Worm (Caenorhabditis elegans): Measurements from ENCODE around the gene octr-1.

octr-1 gene

DNA sequence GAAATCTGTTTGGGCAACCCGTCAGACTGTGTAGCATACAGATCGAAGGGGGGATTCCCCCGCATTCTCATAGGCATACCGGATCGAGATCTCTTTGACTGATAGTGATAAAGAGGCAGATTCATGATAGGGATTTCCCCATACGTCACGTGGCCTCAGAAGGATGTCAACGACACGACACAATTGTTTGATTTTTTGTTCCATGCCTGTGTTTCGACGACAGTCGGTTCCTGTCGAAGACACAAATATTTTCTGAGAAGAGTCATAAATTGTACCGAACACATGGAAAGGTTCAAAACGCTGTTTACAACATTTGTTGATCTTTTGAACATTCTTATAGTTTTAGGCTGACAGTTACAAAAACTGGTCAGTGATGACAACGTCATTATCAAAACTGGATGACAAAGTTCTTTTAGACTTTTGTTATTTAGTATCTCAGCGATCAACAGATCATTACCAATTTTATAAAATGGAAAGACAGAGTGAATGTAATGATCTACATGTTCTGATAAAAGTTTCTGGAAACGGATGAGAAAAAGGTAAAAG lies 17.4 kb upstream of the octr-1 start (continued):
- peak; percentile 85 for TF ChIP-seq nhr-21 (tag; optimal IDR thresholded peaks at IDR 0.05)
- peak; percentile 90 for TF ChIP-seq sma-9 (GFP tag; optimal IDR thresholded peaks at IDR 0.05)
- TF ChIP-seq sma-9 (tag; optimal IDR thresholded peaks at IDR 0.05) = no peak
- TF ChIP-seq nhr-77 (tag; optimal IDR thresholded peaks at IDR 0.05) = no peak
- no peak for TF ChIP-seq nhr-11 (tag; optimal IDR thresholded peaks at IDR 0.05)
- TF ChIP-seq lin-39 (tag; optimal IDR thresholded peaks at IDR 0.05) = no peak

- TF ChIP-seq nhr-6 (tag; optimal IDR thresholded peaks at IDR 0.05) = no peak
- TF ChIP-seq aly-2 (tag; optimal IDR thresholded peaks at IDR 0.05) = no peak
- no peak for TF ChIP-seq lin-13 (GFP tag; optimal IDR thresholded peaks at IDR 0.05)
- TF ChIP-seq gmeb-1 (tag; optimal IDR thresholded peaks at IDR 0.05) = no peak
- TF ChIP-seq crh-2 (tag; optimal IDR thresholded peaks at IDR 0.05) = no peak
- no peak for TF ChIP-seq mab-5 (tag; optimal IDR thresholded peaks at IDR 0.05)
- no peak for TF ChIP-seq mdl-1 (tag; optimal IDR thresholded peaks at IDR 0.05)
- TF ChIP-seq nhr-77 (tag; optimal IDR thresholded peaks at IDR 0.05) = no peak
- TF ChIP-seq unc-62 (GFP tag; optimal IDR thresholded peaks at IDR 0.05) = no peak
- TF ChIP-seq lin-11 (tag; optimal IDR thresholded peaks at IDR 0.05) = no peak
- no peak for TF ChIP-seq nhr-237 (tag; optimal IDR thresholded peaks at IDR 0.05)
These were observed 10.7 kb upstream of the octr-1 start for ce11 chrX:5621793-5622192.

ce11 chrX:5616000-5616399 lies 4.9 kb upstream of the octr-1 start:
- TF ChIP-seq lin-39 (tag; optimal IDR thresholded peaks at IDR 0.05) (no peak), nhr-25 (tag; optimal IDR thresholded peaks at IDR 0.05) (no peak), blmp-1 (tag; optimal IDR thresholded peaks at IDR 0.05; ENCODE audit: insufficient read depth) (no peak), mab-5 (tag; optimal IDR thresholded peaks at IDR 0.05) (no peak), lsy-2 (tag; optimal IDR thresholded peaks at IDR 0.05) (no peak), mbf-1 (tag; optimal IDR thresholded peaks at IDR 0.05) (no peak), alr-1 (tag; optimal IDR thresholded peaks at IDR 0.05) (no peak), snpc-4 (tag; optimal IDR thresholded peaks at IDR 0.05) (no peak), egl-27 (tag; optimal IDR thresholded peaks at IDR 0.05) (no peak), zag-1 (tag; optimal IDR thresholded peaks at IDR 0.05) (no peak), elt-1 (tag; optimal IDR thresholded peaks at IDR 0.05) (no peak)

DNA sequence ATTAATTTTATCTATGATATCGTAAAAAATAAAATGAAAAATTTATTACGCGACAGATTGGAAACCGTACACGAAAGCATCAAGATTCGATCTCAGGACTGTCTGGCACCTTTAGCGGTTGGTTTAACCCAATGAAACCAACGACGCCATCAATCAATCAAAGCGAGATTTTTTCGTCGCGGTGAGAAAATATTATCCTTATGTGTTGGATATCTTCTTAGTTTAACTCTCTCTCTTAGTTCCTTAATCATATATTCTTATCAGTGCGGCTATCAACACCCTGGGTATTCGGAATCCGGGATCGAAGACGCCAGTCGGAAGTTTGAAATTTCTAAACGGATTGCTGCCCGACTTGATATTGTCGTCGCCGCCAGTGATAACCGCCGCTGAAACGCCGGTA lies 6.0 kb downstream of the octr-1 start:
- TF ChIP-seq C34F6.9 (tag; optimal IDR thresholded peaks at IDR 0.05) (no peak), zag-1 (tag; optimal IDR thresholded peaks at IDR 0.05) (no peak), nhr-21 (tag; optimal IDR thresholded peaks at IDR 0.05) (peak; percentile 29)

ce11 chrX:5603338-5603816 lies 7.7 kb downstream of the octr-1 start, which contains the start of gene F14D12.1:
TSS of gene F14D12.1 (plus strand) at chrX:5603766.
- TF ChIP-seq egl-27 (tag; optimal IDR thresholded peaks at IDR 0.05) (no peak), fos-1 (tag; optimal IDR thresholded peaks at IDR 0.05) (peak; percentile 7), sma-9 (GFP tag; optimal IDR thresholded peaks at IDR 0.05) (peak; percentile 58), sma-9 (tag; optimal IDR thresholded peaks at IDR 0.05) (no peak), sem-4 (tag; optimal IDR thresholded peaks at IDR 0.05) (peak; percentile 48), dmd-4 (tag; optimal IDR thresholded peaks at IDR 0.05) (no peak), C34F6.9 (tag; optimal IDR thresholded peaks at IDR 0.05) (no peak), blmp-1 (tag; optimal IDR thresholded peaks at IDR 0.05; ENCODE audit: insufficient read depth) (peak; percentile 3), lin-11 (tag; optimal IDR thresholded peaks at IDR 0.05) (no peak), lsy-2 (tag; optimal IDR thresholded peaks at IDR 0.05) (no peak), mab-5 (tag; optimal IDR thresholded peaks at IDR 0.05) (no peak), gmeb-1 (tag; optimal IDR thresholded peaks at IDR 0.05) (no peak), F13H6.1 (tag; optimal IDR thresholded peaks at IDR 0.05) (no peak), ceh-16 (tag; optimal IDR thresholded peaks at IDR 0.05) (no peak), mdl-1 (tag; optimal IDR thresholded peaks at IDR 0.05) (no peak), nhr-6 (tag; optimal IDR thresholded peaks at IDR 0.05) (no peak), nhr-12 (tag; optimal IDR thresholded peaks at IDR 0.05) (no peak), aly-2 (tag; optimal IDR thresholded peaks at IDR 0.05) (no peak), elt-3 (tag; optimal IDR thresholded peaks at IDR 0.05) (no peak), nhr-25 (tag; optimal IDR thresholded peaks at IDR 0.05) (peak; percentile 47), ztf-11 (tag; optimal IDR thresholded peaks at IDR 0.05) (no peak), lin-13 (GFP tag; optimal IDR thresholded peaks at IDR 0.05) (no peak), R02D3.7 (tag; optimal IDR thresholded peaks at IDR 0.05) (no peak), ZK546.5 (tag; optimal IDR thresholded peaks at IDR 0.05) (no peak), mbf-1 (tag; optimal IDR thresholded peaks at IDR 0.05) (no peak), elt-1 (tag; optimal IDR thresholded peaks at IDR 0.05) (no peak), nhr-21 (tag; optimal IDR thresholded peaks at IDR 0.05) (peak; percentile 62), lin-39 (tag; optimal IDR thresholded peaks at IDR 0.05) (no peak), crh-2 (tag; optimal IDR thresholded peaks at IDR 0.05) (no peak), sma-3 (GFP tag; optimal IDR thresholded peaks at IDR 0.05) (peak; percentile 57), nhr-77 (tag; optimal IDR thresholded peaks at IDR 0.05) (no peak)
